Fruit fly (Drosophila melanogaster): Measurements from ENCODE around the gene Mettl5.

DNA sequence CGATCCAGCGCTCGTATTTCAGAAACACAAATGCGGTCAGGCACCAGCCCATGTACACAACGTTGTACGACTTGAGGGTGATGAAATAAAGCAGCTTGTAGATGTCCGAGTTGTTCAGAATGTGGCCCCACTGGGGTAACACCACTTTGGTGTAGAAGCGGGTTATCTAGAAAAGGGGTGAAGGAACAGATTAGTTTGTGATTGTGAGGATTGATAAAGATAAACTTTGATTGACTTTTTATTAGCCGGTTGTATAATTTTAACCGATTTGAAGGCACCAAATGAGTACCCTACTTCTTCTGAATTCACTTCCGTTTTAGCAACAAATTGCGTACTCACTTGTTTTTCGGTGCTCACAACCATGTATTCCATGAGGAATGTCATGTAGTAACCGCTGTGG is 5.4 kb upstream of the Mettl5 start:
- TF ChIP-seq CG8478 (optimal IDR thresholded peaks at IDR 0.05) (no peak), CTCF (optimal IDR thresholded peaks at IDR 0.05) (no peak)

Data from S2 (cell line).